Worm (Caenorhabditis elegans) whole organism, late embryonic: Measurements from ENCODE around the gene T02H6.3.

ENCODE experiments used
- K02D7.2 ChIP-seq: sonication (generic microtip); optimal IDR thresholded peaks from 2 replicates; lab custom pipeline; 2017; ENCODE audit warnings: mild to moderate bottlenecking, missing genetic modification characterization, missing compliant biosample characterization
- ama-1 ChIP-seq: fragments of 150-350 bp; optimal IDR thresholded peaks from 2 replicates; lab custom pipeline; 2014
- ceh-14 ChIP-seq: sonication (generic microtip); optimal IDR thresholded peaks from 2 replicates; lab custom pipeline; 2016; ENCODE audit warnings: missing genotype, missing genetic modification characterization, missing compliant biosample characterization
- ceh-18 ChIP-seq: sonication (generic microtip); optimal IDR thresholded peaks from 2 replicates; lab custom pipeline; 2016; ENCODE audit warnings: missing genetic modification characterization, missing compliant biosample characterization
- ceh-2 ChIP-seq: sonication (generic microtip); optimal IDR thresholded peaks from 2 replicates; lab custom pipeline; 2016; ENCODE audit warnings: missing genotype, missing genetic modification characterization, missing compliant biosample characterization
- ceh-22 ChIP-seq: sonication (generic microtip); optimal IDR thresholded peaks from 2 replicates; lab custom pipeline; 2017; ENCODE audit warnings: missing biosample characterization, missing genetic modification characterization
- ceh-24 ChIP-seq: sonication (generic microtip); optimal IDR thresholded peaks from 2 replicates; lab custom pipeline; 2016; ENCODE audit warnings: mild to moderate bottlenecking, missing genetic modification characterization, missing compliant biosample characterization
- ceh-30 ChIP-seq: fragments of 150-350 bp; optimal IDR thresholded peaks from 2 replicates; lab custom pipeline; 2014; ENCODE audit warnings: missing biosample characterization, missing genetic modification characterization
- ceh-34 ChIP-seq: sonication (generic microtip); optimal IDR thresholded peaks from 2 replicates; lab custom pipeline; 2016; ENCODE audit warnings: mild to moderate bottlenecking, missing genetic modification characterization, missing compliant biosample characterization
- ceh-48 ChIP-seq: sonication (generic microtip); optimal IDR thresholded peaks from 2 replicates; lab custom pipeline; 2016; ENCODE audit warnings: missing genetic modification characterization, inconsistent platforms, missing compliant biosample characterization
- ceh-9 ChIP-seq: sonication (generic microtip); optimal IDR thresholded peaks from 2 replicates; lab custom pipeline; 2016; ENCODE audit warnings: mild to moderate bottlenecking, missing genetic modification characterization, inconsistent platforms, missing compliant biosample characterization
- che-1 ChIP-seq: sonication (generic microtip); optimal IDR thresholded peaks from 2 replicates; lab custom pipeline; 2016; ENCODE audit warnings: mild to moderate bottlenecking, missing genetic modification characterization, missing compliant biosample characterization
- dmd-4 ChIP-seq: sonication (generic microtip); optimal IDR thresholded peaks from 2 replicates; lab custom pipeline; 2016; ENCODE audit warnings: borderline replicate concordance, missing genetic modification characterization, missing compliant biosample characterization
- eyg-1 ChIP-seq: sonication (generic microtip); optimal IDR thresholded peaks from 2 replicates; lab custom pipeline; 2016; ENCODE audit warnings: missing genotype, missing genetic modification characterization, missing compliant biosample characterization
- fax-1 ChIP-seq: sonication (generic microtip); optimal IDR thresholded peaks from 2 replicates; lab custom pipeline; 2016; ENCODE audit warnings: missing genotype, missing genetic modification characterization, missing compliant biosample characterization
- gmeb-2 ChIP-seq: sonication (generic microtip); optimal IDR thresholded peaks from 2 replicates; lab custom pipeline; 2016; ENCODE audit warnings: missing genetic modification characterization, inconsistent platforms, missing compliant biosample characterization
- hlh-13 ChIP-seq: fragments of 200-800 bp; sonication (Bioruptor generic); optimal IDR thresholded peaks from 2 replicates; lab custom pipeline; 2018; ENCODE audit warnings: mild to moderate bottlenecking, missing genetic modification characterization, missing compliant biosample characterization
- hlh-15 ChIP-seq: sonication (generic microtip); optimal IDR thresholded peaks from 2 replicates; lab custom pipeline; 2016; ENCODE audit warnings: missing genetic modification characterization, missing compliant biosample characterization
- hlh-30 ChIP-seq: sonication (generic microtip); optimal IDR thresholded peaks from 2 replicates; lab custom pipeline; 2017; ENCODE audit warnings: antibody characterized with exemption, missing genetic modification characterization, missing compliant biosample characterization; ENCODE audit not compliant: insufficient read depth
- hlh-6 ChIP-seq: sonication (generic microtip); optimal IDR thresholded peaks from 2 replicates; lab custom pipeline; 2016; ENCODE audit warnings: missing genotype, missing genetic modification characterization, missing compliant biosample characterization
- hlh-8 ChIP-seq: sonication (generic microtip); optimal IDR thresholded peaks from 2 replicates; lab custom pipeline; 2016; ENCODE audit warnings: missing genotype, missing genetic modification characterization, missing compliant biosample characterization
- lim-6 ChIP-seq: sonication (generic microtip); optimal IDR thresholded peaks from 2 replicates; lab custom pipeline; 2016; ENCODE audit warnings: missing genetic modification characterization, missing compliant biosample characterization
- nhr-232 ChIP-seq: sonication (generic microtip); optimal IDR thresholded peaks from 2 replicates; lab custom pipeline; 2016; ENCODE audit warnings: missing genetic modification characterization, missing compliant biosample characterization
- pat-9 ChIP-seq: fragments of 200-800 bp; sonication (Bioruptor generic); optimal IDR thresholded peaks from 2 replicates; lab custom pipeline; 2018; ENCODE audit warnings: mild to moderate bottlenecking, missing genetic modification characterization, moderate library complexity, missing compliant biosample characterization
- pax-1 ChIP-seq: fragments of 150-350 bp; optimal IDR thresholded peaks from 2 replicates; lab custom pipeline; 2014; ENCODE audit warnings: missing biosample characterization, missing genetic modification characterization
- pha-2 ChIP-seq: sonication (generic microtip); optimal IDR thresholded peaks from 2 replicates; lab custom pipeline; 2017; ENCODE audit warnings: mild to moderate bottlenecking, missing genetic modification characterization, missing compliant biosample characterization
- pqm-1 ChIP-seq: sonication (generic microtip); optimal IDR thresholded peaks from 2 replicates; lab custom pipeline; 2016; ENCODE audit warnings: missing genetic modification characterization, missing compliant biosample characterization
- pros-1 ChIP-seq: fragments of 150-350 bp; optimal IDR thresholded peaks from 2 replicates; lab custom pipeline; 2014; ENCODE audit warnings: missing biosample characterization, missing genetic modification reagents, missing genetic modification characterization
- sox-2 ChIP-seq: fragments of 200-800 bp; sonication (Bioruptor generic); IDR thresholded peaks from 2 replicates; pipeline ENCODE4 v1.3.6; 2022; ENCODE audit warnings: missing genetic modification reagents, missing genetic modification characterization, missing compliant biosample characterization
- sox-4 ChIP-seq: sonication (generic microtip); optimal IDR thresholded peaks from 2 replicates; lab custom pipeline; 2017; ENCODE audit warnings: mild to moderate bottlenecking, missing genetic modification characterization, inconsistent platforms, missing compliant biosample characterization
- tbx-7 ChIP-seq: sonication (generic microtip); optimal IDR thresholded peaks from 2 replicates; lab custom pipeline; 2016; ENCODE audit warnings: missing genotype, missing genetic modification characterization, missing compliant biosample characterization
- ttx-3 ChIP-seq: sonication (generic microtip); optimal IDR thresholded peaks from 2 replicates; lab custom pipeline; 2016; ENCODE audit warnings: missing genetic modification reagents, missing genetic modification characterization, missing compliant biosample characterization
- unc-55 ChIP-seq: sonication (generic microtip); optimal IDR thresholded peaks from 2 replicates; lab custom pipeline; 2017; ENCODE audit warnings: missing biosample characterization, missing genetic modification reagents, missing genetic modification characterization

The T02H6.3 gene

DNA sequence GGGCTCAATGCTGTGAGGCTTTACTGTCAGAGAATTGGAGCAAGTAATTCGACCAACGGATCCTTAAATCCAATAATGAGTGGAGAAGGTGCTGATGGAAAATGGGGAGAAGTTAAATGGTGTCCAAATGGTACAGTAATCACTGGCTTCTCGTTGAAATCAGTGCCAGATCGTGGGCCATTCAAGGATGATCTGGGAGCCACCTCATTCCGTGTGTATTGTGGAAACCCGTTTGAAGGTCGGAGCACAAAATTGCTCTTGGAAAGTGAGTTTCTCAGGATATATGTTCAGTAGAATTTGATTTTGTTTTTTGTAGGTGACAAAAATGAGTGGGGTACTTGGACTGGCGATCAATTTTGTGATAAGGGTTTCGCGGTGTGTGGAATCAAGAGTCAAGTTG, 15.8 kb upstream of the T02H6.3 start:
- TF ChIP-seq hlh-30 (tag; lab: Kevin White, UChicago): no peak
- TF ChIP-seq ceh-14: no peak
- no peak for TF ChIP-seq hlh-15 (tag; lab: Kevin White, UChicago)
- no peak for TF ChIP-seq ceh-48 (tag; lab: Kevin White, UChicago)
- TF ChIP-seq gmeb-2 (tag; lab: Kevin White, UChicago): no peak
- TF ChIP-seq ceh-22 (tag; lab: Kevin White, UChicago): no peak
- no peak for TF ChIP-seq ceh-18 (tag; lab: Kevin White, UChicago)
- TF ChIP-seq unc-55 (GFP tag; lab: Kevin White, UChicago): no peak
- TF ChIP-seq sox-4 (tag; lab: Kevin White, UChicago): no peak
- no peak for TF ChIP-seq dmd-4
- no peak for TF ChIP-seq sox-2

DNA sequence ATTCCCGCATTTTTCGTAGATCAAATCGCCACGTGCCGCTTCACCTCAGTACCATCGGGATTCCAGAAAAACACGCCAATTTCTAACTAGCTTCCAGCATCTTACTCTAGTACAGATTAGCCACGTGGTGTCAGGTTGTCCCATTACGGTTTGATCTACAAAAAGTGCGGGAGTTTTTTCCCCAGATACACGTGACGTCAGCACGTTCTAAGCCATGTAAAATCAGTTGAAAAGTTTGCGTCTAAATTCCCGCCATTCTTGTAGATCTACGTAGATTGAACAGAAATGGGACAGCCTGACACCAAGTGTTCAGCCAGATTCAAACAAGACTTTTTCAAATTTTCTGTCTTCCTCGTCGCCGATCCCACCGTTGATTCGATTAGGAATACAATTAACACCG, 13.1 kb upstream of the T02H6.3 start, which contains the start of gene T02H6.9:
T02H6.9 (plus strand) TSS at position 301 of the 400 bp plus-strand sequence.
- no peak for TF ChIP-seq eyg-1 (tag; lab: Kevin White, UChicago)
- TF ChIP-seq pax-1 (tag; lab: Kevin White, UChicago): no peak
- TF ChIP-seq ceh-9: no peak
- no peak for TF ChIP-seq ceh-2 (tag; lab: Kevin White, UChicago)
- TF ChIP-seq che-1 (tag; lab: Kevin White, UChicago): no peak
- no peak for TF ChIP-seq ceh-30 (tag; lab: Kevin White, UChicago)
- no peak for TF ChIP-seq ama-1 (lab: Kevin White, UChicago)
- TF ChIP-seq sox-4 (tag; lab: Kevin White, UChicago): no peak
- TF ChIP-seq dmd-4: no peak
- no peak for TF ChIP-seq ttx-3
- no peak for TF ChIP-seq hlh-8

DNA sequence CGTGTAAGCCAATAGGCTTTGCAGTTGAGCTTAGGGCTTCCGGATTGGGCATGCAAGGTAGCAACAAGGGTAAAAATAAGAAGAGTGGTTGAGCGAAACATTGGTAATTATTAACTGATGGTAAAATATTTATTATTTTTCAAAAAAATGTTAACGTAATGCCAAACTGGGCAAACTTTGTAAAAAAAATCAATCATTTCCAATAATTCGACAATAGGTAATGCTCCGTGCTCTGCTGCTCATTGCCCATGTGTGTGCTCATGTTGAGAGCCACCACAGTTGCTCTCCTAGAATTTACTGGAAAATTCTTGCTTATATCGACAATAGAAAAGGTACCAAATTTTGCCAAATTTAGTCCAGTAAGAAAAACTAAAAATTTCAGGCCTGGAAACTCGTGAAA, 11.0 kb upstream of the T02H6.3 start, which contains the start of the genes T02H6.10 and T02H6.8:
T02H6.10 (minus strand) TSS at position 101 of the 400 bp plus-strand sequence.
T02H6.8 (plus strand) TSS at position 221 of the 400 bp plus-strand sequence.
- no peak for TF ChIP-seq K02D7.2 (tag; lab: Kevin White, UChicago)
- TF ChIP-seq hlh-6: no peak
- no peak for TF ChIP-seq pax-1 (tag; lab: Kevin White, UChicago)
- TF ChIP-seq, all 69 proteins: peak for 0

DNA sequence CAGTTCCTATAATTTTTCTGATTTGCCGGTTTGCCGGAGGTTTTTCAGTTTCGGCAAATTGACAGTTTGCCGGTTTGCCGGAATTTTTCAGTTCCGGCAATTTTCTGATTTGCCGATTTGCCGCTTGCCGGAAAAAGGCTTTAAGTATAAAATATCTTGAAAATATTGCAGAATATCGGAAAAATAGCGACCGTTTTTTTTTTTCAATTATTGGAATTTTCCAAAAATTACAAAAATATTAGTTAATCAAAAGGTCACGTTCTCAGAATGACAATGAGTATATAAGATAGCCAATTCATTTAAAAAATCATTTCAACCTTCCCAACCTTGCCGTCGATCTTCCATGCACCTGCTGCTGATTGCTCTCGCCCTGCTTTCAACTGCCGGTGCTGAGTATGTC, 9.3 kb upstream of the T02H6.3 start, which contains the start of gene T02H6.7:
T02H6.7 (plus strand) TSS at position 301 of the 400 bp plus-strand sequence.
- TF ChIP-seq ceh-22 (tag; lab: Kevin White, UChicago): no peak
- no peak for TF ChIP-seq pha-2 (tag; lab: Kevin White, UChicago)
- TF ChIP-seq ceh-34 (tag; lab: Kevin White, UChicago): no peak
- no peak for TF ChIP-seq che-1 (tag; lab: Kevin White, UChicago)
- TF ChIP-seq pros-1 (tag; lab: Kevin White, UChicago): no peak
- TF ChIP-seq tbx-7: no peak
- TF ChIP-seq hlh-13: no peak
- TF ChIP-seq ttx-3: no peak
- no peak for TF ChIP-seq fax-1 (tag; lab: Kevin White, UChicago)
- TF ChIP-seq nhr-232 (tag; lab: Kevin White, UChicago): no peak
- no peak for TF ChIP-seq pqm-1 (tag; lab: Kevin White, UChicago)
- TF ChIP-seq ceh-24 (tag; lab: Kevin White, UChicago): no peak
- no peak for TF ChIP-seq hlh-30 (tag; lab: Kevin White, UChicago)
- TF ChIP-seq ceh-2 (tag; lab: Kevin White, UChicago): no peak
- no peak for TF ChIP-seq pat-9
- TF ChIP-seq ceh-18 (tag; lab: Kevin White, UChicago): no peak

DNA sequence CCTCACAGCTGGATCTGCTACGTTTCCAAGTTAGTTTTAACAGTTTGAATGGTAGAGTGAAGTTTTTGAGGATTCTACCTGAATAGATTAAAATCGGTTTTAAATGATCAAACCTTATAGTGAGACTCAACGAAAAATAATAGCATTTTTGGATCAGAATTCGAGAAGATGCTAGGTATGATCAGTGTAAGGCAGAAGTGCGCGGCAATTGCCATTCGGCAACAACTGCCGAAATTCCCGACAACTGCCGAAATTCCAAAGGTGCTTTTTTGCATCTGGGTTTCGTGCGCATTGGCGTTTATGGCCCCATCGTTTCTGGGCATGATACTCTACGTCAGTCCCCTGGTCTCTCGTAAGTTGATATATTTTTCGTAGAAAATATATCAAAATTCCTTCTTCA, 8.2 kb upstream of the T02H6.3 start, which contains the start of gene T02H6.6:
T02H6.6 (plus strand) TSS at position 301 of the 400 bp plus-strand sequence.
- TF ChIP-seq ttx-3 (no peak), lim-6 (tag; lab: Kevin White, UChicago) (no peak), pax-1 (tag; lab: Kevin White, UChicago) (no peak)
